Worm (Caenorhabditis elegans) whole organism, L1 larva: ENCODE measurements around the gene W03F9.11.

ENCODE experiments used
- C16A3.4 ChIP-seq: fragments of 150-350 bp; optimal IDR thresholded peaks from 2 replicates; lab custom pipeline; 2014; ENCODE audit warnings: missing biosample characterization, missing genetic modification characterization
- C34B4.2 ChIP-seq: sonication (generic microtip); optimal IDR thresholded peaks from 2 replicates; lab custom pipeline; 2017; ENCODE audit warnings: mild to moderate bottlenecking, missing genetic modification characterization, missing compliant biosample characterization
- F16B12.6 ChIP-seq: fragments of 150-350 bp; optimal IDR thresholded peaks from 2 replicates; lab custom pipeline; 2014; ENCODE audit warnings: missing biosample characterization, missing genetic modification characterization
- Y116A8C.19 ChIP-seq: sonication (generic microtip); optimal IDR thresholded peaks from 2 replicates; lab custom pipeline; 2016; ENCODE audit warnings: missing compliant biosample characterization, missing genetic modification characterization, borderline replicate concordance
- aha-1 ChIP-seq: fragments of 150-350 bp; optimal IDR thresholded peaks from 2 replicates; lab custom pipeline; 2014; ENCODE audit warnings: missing biosample characterization, missing genetic modification characterization
- aly-2 ChIP-seq: fragments of 150-350 bp; optimal IDR thresholded peaks from 2 replicates; lab custom pipeline; 2014; ENCODE audit warnings: missing biosample characterization, missing genetic modification characterization
- ama-1 ChIP-seq: fragments of 150-350 bp; optimal IDR thresholded peaks from 2 replicates; lab custom pipeline; 2014
- blmp-1 ChIP-seq: fragments of 150-350 bp; optimal IDR thresholded peaks from 2 replicates; lab custom pipeline; 2014; ENCODE audit warnings: missing biosample characterization, missing genetic modification characterization
- ceh-63 ChIP-seq: fragments of 200-800 bp; sonication (Bioruptor generic); optimal IDR thresholded peaks from 2 replicates; lab custom pipeline; 2018; ENCODE audit warnings: mild to moderate bottlenecking, missing genetic modification characterization, missing compliant biosample characterization
- ceh-8 ChIP-seq: fragments of 200-800 bp; sonication (Bioruptor generic); optimal IDR thresholded peaks from 2 replicates; lab custom pipeline; 2018; ENCODE audit warnings: mild to moderate bottlenecking, missing genetic modification characterization, moderate library complexity, missing compliant biosample characterization
- ceh-82 ChIP-seq, 3 experiments: fragments of 150-350 bp in 1 of 3; sonication (generic microtip) in 2 of 3; optimal IDR thresholded peaks; 2 replicates each; lab custom pipeline; 2014 to 2017; ENCODE audit warnings: missing biosample characterization in 3 of 3, missing genetic modification characterization in 3 of 3
- ceh-88 ChIP-seq: fragments of 200-800 bp; sonication (Bioruptor generic); IDR thresholded peaks from 2 replicates; pipeline ENCODE4 v1.3.6; 2022; ENCODE audit warnings: missing genetic modification characterization, missing compliant biosample characterization
- ceh-90 ChIP-seq: sonication (generic microtip); optimal IDR thresholded peaks from 2 replicates; lab custom pipeline; 2016; ENCODE audit warnings: missing genetic modification characterization, missing compliant biosample characterization
- dpl-1 ChIP-seq, 3 experiments: fragments of 150-350 bp in 2 of 3; sonication (generic microtip) in 1 of 3; optimal IDR thresholded peaks; 2 replicates each; lab custom pipeline; 2014 to 2017; ENCODE audit warnings: missing biosample characterization in 3 of 3, missing genetic modification characterization in 3 of 3, missing genetic modification reagents in 3 of 3
- efl-1 ChIP-seq, 4 experiments: fragments of 150-350 bp; optimal IDR thresholded peaks in 3 of 4; peaks in 1 of 4; 1 replicate in 1 of 4; 2 replicates in 3 of 4; lab custom pipeline; 2014; ENCODE audit warnings: missing biosample characterization in 2 of 4, missing genetic modification characterization in 2 of 4, missing genetic modification reagents in 2 of 4
- egl-13 ChIP-seq: sonication (generic microtip); optimal IDR thresholded peaks from 2 replicates; lab custom pipeline; 2016; ENCODE audit warnings: missing genotype, missing genetic modification reagents, missing genetic modification characterization, missing compliant biosample characterization
- egl-27 ChIP-seq, 2 experiments: fragments of 150-350 bp in 1 of 2; sonication (generic microtip); optimal IDR thresholded peaks; 3 replicates each; lab custom pipeline; 2017 to 2018; ENCODE audit warnings: missing biosample characterization in 2 of 2, missing genetic modification characterization in 2 of 2, missing genetic modification reagents in 2 of 2
- elt-2 ChIP-seq: sonication (generic microtip); optimal IDR thresholded peaks from 2 replicates; lab custom pipeline; 2016; ENCODE audit warnings: missing genetic modification characterization, mild to moderate bottlenecking, inconsistent platforms, missing compliant biosample characterization, missing genetic modification reagents
- ets-5 ChIP-seq: fragments of 200-800 bp; sonication (Bioruptor generic); IDR thresholded peaks from 2 replicates; pipeline ENCODE4 v1.3.6; 2022; ENCODE audit warnings: missing genetic modification characterization, missing compliant biosample characterization
- fkh-4 ChIP-seq: sonication (generic microtip); optimal IDR thresholded peaks from 2 replicates; lab custom pipeline; 2016; ENCODE audit warnings: missing compliant biosample characterization, missing genetic modification characterization, borderline replicate concordance
- fkh-8 ChIP-seq: sonication (generic microtip); optimal IDR thresholded peaks from 2 replicates; lab custom pipeline; 2016; ENCODE audit warnings: mild to moderate bottlenecking, missing genetic modification characterization, missing compliant biosample characterization
- fos-1 ChIP-seq: fragments of 150-350 bp; optimal IDR thresholded peaks from 2 replicates; lab custom pipeline; 2014; ENCODE audit warnings: missing biosample characterization, missing genetic modification characterization
- hlh-17 ChIP-seq: fragments of 200-800 bp; sonication (Bioruptor generic); optimal IDR thresholded peaks from 2 replicates; lab custom pipeline; 2018; ENCODE audit warnings: missing genetic modification characterization, mild to moderate bottlenecking, missing compliant biosample characterization, moderate library complexity, borderline replicate concordance
- hlh-4 ChIP-seq: sonication (generic microtip); optimal IDR thresholded peaks from 2 replicates; lab custom pipeline; 2016; ENCODE audit warnings: mild to moderate bottlenecking, missing genetic modification characterization, missing compliant biosample characterization
- hpl-2 ChIP-seq: fragments of 150-350 bp; optimal IDR thresholded peaks from 2 replicates; lab custom pipeline; 2014; ENCODE audit warnings: missing biosample characterization, missing genetic modification reagents, missing genetic modification characterization
- irx-1 ChIP-seq: sonication (generic microtip); optimal IDR thresholded peaks from 2 replicates; lab custom pipeline; 2016; ENCODE audit warnings: missing genetic modification characterization, missing compliant biosample characterization
- isw-1 ChIP-seq: fragments of 200-800 bp; sonication (Bioruptor generic); IDR thresholded peaks from 2 replicates; pipeline ENCODE4 v1.3.6; 2022; ENCODE audit warnings: missing genetic modification characterization, missing compliant biosample characterization
- jun-1 ChIP-seq: fragments of 150-350 bp; optimal IDR thresholded peaks from 2 replicates; lab custom pipeline; 2014; ENCODE audit warnings: missing biosample characterization, missing genetic modification reagents, missing genetic modification characterization
- lin-15B ChIP-seq: fragments of 150-350 bp; sonication (generic microtip); optimal IDR thresholded peaks from 3 replicates; lab custom pipeline; 2014; ENCODE audit warnings: missing biosample characterization, missing genetic modification characterization
- lin-35 ChIP-seq, 2 experiments: fragments of 150-350 bp; optimal IDR thresholded peaks; 2 replicates each; lab custom pipeline; 2014; ENCODE audit warnings: missing biosample characterization in 2 of 2, missing genetic modification characterization in 2 of 2, missing genetic modification reagents in 2 of 2
- lsy-2 ChIP-seq, 2 experiments: fragments of 150-350 bp; optimal IDR thresholded peaks; 2 replicates each; lab custom pipeline; 2014; ENCODE audit warnings: missing biosample characterization in 2 of 2, missing genetic modification characterization in 2 of 2
- mab-9 ChIP-seq: fragments of 200-800 bp; sonication (Bioruptor generic); IDR thresholded peaks from 2 replicates; pipeline ENCODE4 v1.3.6; 2022; ENCODE audit warnings: missing genetic modification reagents, missing genetic modification characterization, missing compliant biosample characterization
- mdl-1 ChIP-seq, 2 experiments: fragments of 150-350 bp; optimal IDR thresholded peaks; 2 replicates each; lab custom pipeline; 2014 to 2017; ENCODE audit warnings: missing biosample characterization in 2 of 2, missing genetic modification characterization in 2 of 2, inconsistent platforms in 1 of 2
- mep-1 ChIP-seq: fragments of 150-350 bp; optimal IDR thresholded peaks from 2 replicates; lab custom pipeline; 2014; ENCODE audit warnings: missing biosample characterization, missing genetic modification characterization
- nhr-12 ChIP-seq: sonication (generic microtip); optimal IDR thresholded peaks from 2 replicates; lab custom pipeline; 2017; ENCODE audit warnings: missing biosample characterization, missing genetic modification characterization
- nhr-19 ChIP-seq: fragments of 200-800 bp; sonication (Bioruptor generic); conservative IDR thresholded peaks from 2 replicates; pipeline ENCODE4 v1.3.6; 2022; ENCODE audit warnings: missing genetic modification characterization, missing compliant biosample characterization
- nhr-237 ChIP-seq: fragments of 150-350 bp; optimal IDR thresholded peaks from 2 replicates; lab custom pipeline; 2014; ENCODE audit warnings: missing biosample characterization, missing genetic modification characterization
- nhr-28 ChIP-seq: fragments of 150-350 bp; optimal IDR thresholded peaks from 2 replicates; lab custom pipeline; 2014; ENCODE audit warnings: missing biosample characterization, missing genetic modification characterization
- nhr-71 ChIP-seq: sonication (generic microtip); optimal IDR thresholded peaks from 2 replicates; lab custom pipeline; 2016; ENCODE audit warnings: mild to moderate bottlenecking, missing genetic modification characterization, moderate library complexity, missing compliant biosample characterization
- nhr-76 ChIP-seq: sonication (generic microtip); optimal IDR thresholded peaks from 2 replicates; lab custom pipeline; 2017; ENCODE audit warnings: missing biosample characterization, missing genetic modification characterization
- nhr-77 ChIP-seq: fragments of 150-350 bp; optimal IDR thresholded peaks from 2 replicates; lab custom pipeline; 2014; ENCODE audit warnings: missing biosample characterization, missing genetic modification characterization
- nhr-85 ChIP-seq: sonication (generic microtip); peaks from one replicate; lab custom pipeline; 2016; ENCODE audit warnings: missing genetic modification characterization, inconsistent platforms, missing compliant biosample characterization
- nhr-90 ChIP-seq: sonication (generic microtip); optimal IDR thresholded peaks from 2 replicates; lab custom pipeline; 2016; ENCODE audit warnings: mild to moderate bottlenecking, missing genetic modification characterization, missing compliant biosample characterization; ENCODE audit not compliant: poor library complexity
- pqm-1 ChIP-seq: sonication (generic microtip); optimal IDR thresholded peaks from 3 replicates; lab custom pipeline; 2017; ENCODE audit warnings: missing biosample characterization, missing genetic modification characterization
- snpc-4 ChIP-seq: fragments of 150-350 bp; optimal IDR thresholded peaks from 2 replicates; lab custom pipeline; 2014; ENCODE audit warnings: missing biosample characterization, missing genetic modification characterization
- snu-23 ChIP-seq: sonication (generic microtip); optimal IDR thresholded peaks from 2 replicates; lab custom pipeline; 2016; ENCODE audit warnings: missing genetic modification characterization, missing compliant biosample characterization
- sptf-1 ChIP-seq: fragments of 150-350 bp; optimal IDR thresholded peaks from 2 replicates; lab custom pipeline; 2014; ENCODE audit warnings: missing biosample characterization, missing genetic modification characterization
- tbx-2 ChIP-seq: sonication (generic microtip); optimal IDR thresholded peaks from 2 replicates; lab custom pipeline; 2016; ENCODE audit warnings: missing genetic modification characterization, missing compliant biosample characterization
- unc-30 ChIP-seq: sonication (generic microtip); optimal IDR thresholded peaks from 2 replicates; lab custom pipeline; 2017; ENCODE audit warnings: missing biosample characterization, missing genetic modification characterization
- unc-62 ChIP-seq: fragments of 150-350 bp; optimal IDR thresholded peaks from 2 replicates; lab custom pipeline; 2014; ENCODE audit warnings: missing biosample characterization, missing genetic modification reagents, missing genetic modification characterization
- vab-15 ChIP-seq: sonication (generic microtip); optimal IDR thresholded peaks from 2 replicates; lab custom pipeline; 2017; ENCODE audit warnings: missing genotype, mild to moderate bottlenecking, missing genetic modification characterization, missing compliant biosample characterization
- xbp-1 ChIP-seq: sonication (generic microtip); optimal IDR thresholded peaks from 2 replicates; lab custom pipeline; 2016; ENCODE audit warnings: missing genetic modification characterization, missing compliant biosample characterization
- ztf-11 ChIP-seq, 2 experiments: sonication (generic microtip); optimal IDR thresholded peaks; 2 replicates each; lab custom pipeline; 2016 to 2017; ENCODE audit warnings: missing genetic modification characterization in 2 of 2, missing biosample characterization in 1 of 2, missing compliant biosample characterization in 1 of 2
- ztf-4 ChIP-seq: fragments of 150-350 bp; optimal IDR thresholded peaks from 2 replicates; lab custom pipeline; 2014; ENCODE audit warnings: missing biosample characterization, missing genetic modification characterization

Gene W03F9.11

ce11 chrV:104474-104873 is 36.7 kb downstream of the W03F9.11 start, which contains the start of gene picd-1 (continued):
- TF ChIP-seq fos-1 (tag; lab: Kevin White, UChicago) = peak; percentile 51
- TF ChIP-seq ets-5 (GFP tag; lab: Robert Waterston, UW) = no peak
- no peak for TF ChIP-seq egl-27 (tag; optimal IDR thresholded peaks at IDR 0.05; lab: Kevin White, UChicago)
- peak; percentile 61 for TF ChIP-seq F16B12.6 (tag; lab: Kevin White, UChicago)
- TF ChIP-seq sptf-1 (tag; lab: Kevin White, UChicago) = no peak
- no peak for TF ChIP-seq ceh-63 (GFP tag; lab: Kevin White, UChicago)
- no peak for TF ChIP-seq ceh-90
- no peak for TF ChIP-seq hlh-4 (tag; lab: Kevin White, UChicago)
- TF ChIP-seq nhr-19 (GFP tag; lab: Robert Waterston, UW) = peak; percentile 62
- TF ChIP-seq mdl-1 (tag; optimal IDR thresholded peaks at IDR 0.05; lab: Kevin White, UChicago) = peak in 1 of 2 experiments; percentile 53
- TF ChIP-seq blmp-1 = peak; percentile 66
- no peak for TF ChIP-seq elt-2 (tag; lab: Kevin White, UChicago)
- TF ChIP-seq efl-1 (optimal IDR thresholded peaks at IDR 0.05; lab: Kevin White, UChicago) = peak; percentile 79 to 82
- peak; percentile 84 to 98 for TF ChIP-seq efl-1 (GFP tag; optimal IDR thresholded peaks at IDR 0.05 in 1 of 2; lab: Kevin White, UChicago)
- TF ChIP-seq egl-13 (tag; lab: Kevin White, UChicago) = peak; percentile 56
- no peak for TF ChIP-seq mab-9 (GFP tag; lab: Robert Waterston, UW)
- TF ChIP-seq aha-1 (tag; lab: Kevin White, UChicago) = no peak
- TF ChIP-seq hpl-2 = no peak
- no peak for TF ChIP-seq ztf-4 (tag; lab: Kevin White, UChicago)
- TF ChIP-seq lsy-2 (tag; optimal IDR thresholded peaks at IDR 0.05; lab: Kevin White, UChicago) = peak; percentile 80 to 89
- TF ChIP-seq snu-23 = peak; percentile 89
- no peak for TF ChIP-seq unc-30
- peak; percentile 70 for TF ChIP-seq isw-1 (GFP tag; lab: Robert Waterston, UW)
- peak; percentile 99 for TF ChIP-seq lin-15B (tag; lab: Kevin White, UChicago)
- no peak for TF ChIP-seq pqm-1 (tag; lab: Kevin White, UChicago)
- TF ChIP-seq fkh-4 (tag; lab: Kevin White, UChicago) = no peak
- peak; percentile 54 for TF ChIP-seq jun-1 (tag; lab: Kevin White, UChicago)
- TF ChIP-seq xbp-1 (tag; lab: Kevin White, UChicago) = no peak
- TF ChIP-seq nhr-90 (tag; lab: Kevin White, UChicago) = peak; percentile 32
- peak; percentile 76 to 88 (median 81) for TF ChIP-seq dpl-1 (GFP tag; optimal IDR thresholded peaks at IDR 0.05; lab: Kevin White, UChicago)
- no peak for TF ChIP-seq nhr-76 (tag; lab: Kevin White, UChicago)
- no peak for TF ChIP-seq aly-2 (tag; lab: Kevin White, UChicago)
- peak; percentile 27 for TF ChIP-seq tbx-2 (tag; lab: Kevin White, UChicago)
- no peak for TF ChIP-seq ceh-8 (GFP tag; lab: Kevin White, UChicago)
- peak; percentile 74 for TF ChIP-seq mep-1 (tag; lab: Kevin White, UChicago)
- peak; percentile 89 for TF ChIP-seq C16A3.4 (tag; lab: Kevin White, UChicago)
- TF ChIP-seq ztf-11 (tag; optimal IDR thresholded peaks at IDR 0.05; lab: Kevin White, UChicago) = no peak
- TF ChIP-seq nhr-71 (tag; lab: Kevin White, UChicago) = peak; percentile 88
- no peak for TF ChIP-seq nhr-237 (tag; lab: Kevin White, UChicago)
- TF ChIP-seq irx-1 (tag; lab: Kevin White, UChicago) = peak; percentile 40
- peak; percentile 46 to 93 (median 79) for TF ChIP-seq ceh-82 (tag; optimal IDR thresholded peaks at IDR 0.05; lab: Kevin White, UChicago)
- TF ChIP-seq ama-1 = no peak
- no peak for TF ChIP-seq nhr-28 (tag; lab: Kevin White, UChicago)
- no peak for TF ChIP-seq vab-15 (tag; lab: Kevin White, UChicago)
- TF ChIP-seq lin-35 (GFP tag; optimal IDR thresholded peaks at IDR 0.05; lab: Kevin White, UChicago) = peak; percentile 82 to 92
- no peak for TF ChIP-seq C34B4.2 (tag; lab: Kevin White, UChicago)
- TF ChIP-seq unc-62 = no peak
- peak; percentile 82 for TF ChIP-seq fkh-8 (tag; lab: Kevin White, UChicago)
- TF ChIP-seq nhr-85 = peak; percentile 77
- TF ChIP-seq nhr-12 (tag; lab: Kevin White, UChicago) = no peak
- TF ChIP-seq Y116A8C.19 (tag; lab: Kevin White, UChicago) = no peak
- TF ChIP-seq hlh-17 = no peak
- TF ChIP-seq ceh-88 = 0 out of 2 replicates have a peak, but pooled peaks have one; percentile 41
- TF ChIP-seq nhr-77 (tag; lab: Kevin White, UChicago) = peak; percentile 58
- peak; percentile 39 for TF ChIP-seq snpc-4
